Fruit fly (Drosophila melanogaster) whole organism, embryonic: ENCODE measurements around the gene CG4570.

ENCODE experiments used
- Abd-B ChIP-seq: fragments of 200-800 bp; sonication (Bioruptor generic); optimal IDR thresholded peaks from 2 replicates; lab custom pipeline; 2018; ENCODE audit warnings: missing biosample characterization, mild to moderate bottlenecking, missing genetic modification characterization, moderate library complexity
- Blimp-1 ChIP-seq: fragments of 200-800 bp; sonication (Bioruptor generic); optimal IDR thresholded peaks from 3 replicates; lab custom pipeline; 2018; ENCODE audit warnings: missing biosample characterization, missing genetic modification characterization, mild to moderate bottlenecking, moderate library complexity, missing genetic modification reagents
- C15 ChIP-seq: fragments of 200-800 bp; sonication (Bioruptor generic); IDR thresholded peaks from 3 replicates; pipeline ENCODE4 v1.3.6; 2022; ENCODE audit warnings: missing biosample characterization, missing genetic modification characterization
- CG11247 ChIP-seq: fragments of 200-800 bp; sonication (Bioruptor generic); IDR thresholded peaks from 2 replicates; pipeline ENCODE4 v1.3.6; 2022; ENCODE audit warnings: missing biosample characterization, missing genetic modification characterization
- CG11696 ChIP-seq: fragments of 200-800 bp; sonication (Bioruptor generic); IDR thresholded peaks from 2 replicates; pipeline ENCODE4 v1.3.6; 2022; ENCODE audit warnings: missing biosample characterization, missing genetic modification characterization
- CG12942 ChIP-seq: fragments of 200-800 bp; sonication (Bioruptor generic); optimal IDR thresholded peaks from 3 replicates; lab custom pipeline; 2016; ENCODE audit warnings: missing biosample characterization, missing genetic modification characterization
- CG13287 ChIP-seq: fragments of 200-800 bp; sonication (Bioruptor generic); IDR thresholded peaks from 2 replicates; pipeline ENCODE4 v1.3.6; 2022; ENCODE audit warnings: missing biosample characterization, missing genetic modification characterization; ENCODE audit not compliant: partially characterized antibody
- CG13424 ChIP-seq: fragments of 200-800 bp; sonication (Bioruptor generic); optimal IDR thresholded peaks from 2 replicates; lab custom pipeline; 2019; ENCODE audit warnings: missing biosample characterization, mild to moderate bottlenecking, missing genetic modification characterization, moderate library complexity
- CG14965 ChIP-seq: fragments of 200-800 bp; sonication (Bioruptor generic); optimal IDR thresholded peaks from 2 replicates; lab custom pipeline; 2016; ENCODE audit warnings: missing biosample characterization, missing genetic modification characterization, borderline replicate concordance
- CG1602 ChIP-seq: fragments of 200-800 bp; sonication (Bioruptor generic); optimal IDR thresholded peaks from 3 replicates; lab custom pipeline; 2016; ENCODE audit warnings: missing biosample characterization, missing genetic modification characterization
- CG2116 ChIP-seq: fragments of 200-800 bp; sonication (Bioruptor generic); optimal IDR thresholded peaks from 3 replicates; lab custom pipeline; 2018; ENCODE audit warnings: missing biosample characterization, mild to moderate bottlenecking, missing genetic modification characterization
- CG2199 ChIP-seq: fragments of 200-800 bp; sonication (Bioruptor generic); IDR thresholded peaks from 3 replicates; pipeline ENCODE4 v1.3.6; 2022; ENCODE audit warnings: missing biosample characterization, missing genetic modification characterization
- CG31224 ChIP-seq: fragments of 200-800 bp; sonication (Bioruptor generic); IDR thresholded peaks from 2 replicates; pipeline ENCODE4 v1.3.6; 2022; ENCODE audit warnings: missing biosample characterization, missing genetic modification characterization
- CG34224 ChIP-seq: fragments of 200-800 bp; sonication (Bioruptor generic); IDR thresholded peaks from 3 replicates; pipeline ENCODE4 v1.3.6; 2022; ENCODE audit warnings: missing biosample characterization, missing genetic modification characterization; ENCODE audit not compliant: partially characterized antibody
- CG3838 ChIP-seq: fragments of 200-800 bp; sonication (Bioruptor generic); optimal IDR thresholded peaks from 3 replicates; lab custom pipeline; 2016; ENCODE audit warnings: missing biosample characterization, missing genetic modification characterization
- CG3847 ChIP-seq: fragments of 200-800 bp; sonication (Bioruptor generic); IDR thresholded peaks from 2 replicates; pipeline ENCODE4 v1.3.6; 2022; ENCODE audit warnings: missing biosample characterization, missing genetic modification characterization
- CG6175 ChIP-seq: fragments of 200-800 bp; sonication (Bioruptor generic); IDR thresholded peaks from 3 replicates; pipeline ENCODE4 v1.3.6; 2022; ENCODE audit warnings: missing biosample characterization, missing genetic modification characterization
- CG7928 ChIP-seq: fragments of 200-800 bp; sonication (Bioruptor generic); optimal IDR thresholded peaks from 2 replicates; lab custom pipeline; 2017; ENCODE audit warnings: missing biosample characterization, mild to moderate bottlenecking, missing genetic modification characterization
- CG9437 ChIP-seq: fragments of 200-800 bp; sonication (Bioruptor generic); optimal IDR thresholded peaks from 2 replicates; lab custom pipeline; 2018; ENCODE audit warnings: missing biosample characterization, mild to moderate bottlenecking, missing genetic modification characterization
- CG9609 ChIP-seq: fragments of 200-800 bp; sonication (Bioruptor generic); optimal IDR thresholded peaks from 3 replicates; lab custom pipeline; 2016; ENCODE audit warnings: missing biosample characterization, missing genetic modification characterization
- CG9727 ChIP-seq: fragments of 200-800 bp; sonication (Bioruptor generic); optimal IDR thresholded peaks from 3 replicates; lab custom pipeline; 2017; ENCODE audit warnings: missing biosample characterization, mild to moderate bottlenecking, missing genetic modification characterization
- Dip2 ChIP-seq: fragments of 200-800 bp; sonication (Bioruptor generic); IDR thresholded peaks from 2 replicates; pipeline ENCODE4 v1.3.6; 2022; ENCODE audit warnings: missing biosample characterization, missing genetic modification characterization
- Dip3 ChIP-seq: fragments of 200-800 bp; sonication (Bioruptor generic); optimal IDR thresholded peaks from 3 replicates; lab custom pipeline; 2016; ENCODE audit warnings: missing biosample characterization, missing genetic modification characterization
- Dll ChIP-seq: fragments of 200-800 bp; sonication (Bioruptor generic); IDR thresholded peaks from 4 replicates; pipeline ENCODE4 v1.3.6; 2022; ENCODE audit warnings: missing biosample characterization, missing genetic modification characterization; ENCODE audit not compliant: partially characterized antibody
- Ets65A ChIP-seq: fragments of 200-800 bp; sonication (Bioruptor generic); peaks from one replicate; lab custom pipeline; 2016; ENCODE audit warnings: missing biosample characterization, missing genetic modification characterization
- GATAe ChIP-seq: fragments of 200-800 bp; sonication (Bioruptor generic); conservative IDR thresholded peaks from 2 replicates; pipeline ENCODE4 v1.3.6; 2022; ENCODE audit warnings: missing biosample characterization, missing genetic modification characterization
- Gsc ChIP-seq: fragments of 200-800 bp; sonication (Bioruptor generic); IDR thresholded peaks from 2 replicates; pipeline ENCODE4 v1.3.6; 2022; ENCODE audit warnings: missing biosample characterization, missing genetic modification characterization
- H2.0 ChIP-seq: fragments of 200-800 bp; sonication (Bioruptor generic); IDR thresholded peaks from 2 replicates; pipeline ENCODE4 v1.3.6; 2022; ENCODE audit warnings: missing biosample characterization, missing genetic modification characterization
- HmgZ ChIP-seq: fragments of 200-800 bp; sonication (Bioruptor generic); optimal IDR thresholded peaks from 2 replicates; lab custom pipeline; 2018; ENCODE audit warnings: missing biosample characterization, mild to moderate bottlenecking, missing genetic modification characterization
- Lpt ChIP-seq: fragments of >200 bp; optimal IDR thresholded peaks from 2 replicates; lab custom pipeline; 2018; ENCODE audit warnings: missing biosample characterization, missing genetic modification characterization
- MESR4 ChIP-seq: fragments of 200-800 bp; sonication (Bioruptor generic); optimal IDR thresholded peaks from 2 replicates; lab custom pipeline; 2018; ENCODE audit warnings: missing biosample characterization, mild to moderate bottlenecking, missing genetic modification characterization, moderate library complexity
- NC2β ChIP-seq: fragments of 200-800 bp; sonication (Bioruptor generic); optimal IDR thresholded peaks from 2 replicates; lab custom pipeline; 2016; ENCODE audit warnings: missing biosample characterization, missing genetic modification characterization
- TFAM ChIP-seq: fragments of 200-800 bp; sonication (Bioruptor generic); optimal IDR thresholded peaks from 2 replicates; lab custom pipeline; 2017; ENCODE audit warnings: missing biosample characterization, missing genetic modification characterization, inconsistent platforms
- Trl ChIP-seq, 3 experiments: fragments of >200 bp in 2 of 3; fragments of 200-800 bp in 1 of 3; sonication (Bioruptor generic) in 1 of 3; optimal IDR thresholded peaks; 2 replicates in 1 of 3; 3 replicates in 2 of 3; lab custom pipeline; 2016 to 2017; ENCODE audit warnings: missing biosample characterization in 1 of 3, missing genetic modification characterization in 1 of 3
- aop ChIP-seq: fragments of 200-800 bp; sonication (Bioruptor generic); IDR thresholded peaks from 2 replicates; pipeline ENCODE4 v1.3.6; 2022; ENCODE audit warnings: missing biosample characterization, missing genetic modification characterization
- bowl ChIP-seq: fragments of 200-800 bp; sonication (Bioruptor generic); IDR thresholded peaks from 2 replicates; pipeline ENCODE4 v1.3.6; 2022; ENCODE audit warnings: missing biosample characterization, missing genetic modification characterization
- fd64A ChIP-seq: fragments of 200-800 bp; sonication (Bioruptor generic); optimal IDR thresholded peaks from 3 replicates; lab custom pipeline; 2018; ENCODE audit warnings: missing biosample characterization, mild to moderate bottlenecking, missing genetic modification characterization
- fru ChIP-seq: fragments of >200 bp; optimal IDR thresholded peaks from 2 replicates; lab custom pipeline; 2017
- gcm ChIP-seq: fragments of 200-800 bp; sonication (Bioruptor generic); optimal IDR thresholded peaks from 2 replicates; lab custom pipeline; 2019; ENCODE audit warnings: missing biosample characterization, mild to moderate bottlenecking, missing genetic modification characterization, moderate library complexity
- gcm2 ChIP-seq: fragments of 200-800 bp; sonication (Bioruptor generic); optimal IDR thresholded peaks from 2 replicates; lab custom pipeline; 2016; ENCODE audit warnings: missing biosample characterization, missing genetic modification characterization
- jigr1 ChIP-seq: fragments of 200-800 bp; sonication (Bioruptor generic); IDR thresholded peaks from 3 replicates; pipeline ENCODE4 v1.3.6; 2022; ENCODE audit warnings: missing biosample characterization, missing genetic modification characterization
- jing ChIP-seq: fragments of 200-800 bp; sonication (Bioruptor generic); optimal IDR thresholded peaks from 2 replicates; lab custom pipeline; 2018; ENCODE audit warnings: missing biosample characterization, mild to moderate bottlenecking, missing genetic modification characterization
- oc ChIP-seq: fragments of 200-800 bp; sonication (Bioruptor generic); optimal IDR thresholded peaks from 2 replicates; lab custom pipeline; 2018; ENCODE audit warnings: missing biosample characterization, mild to moderate bottlenecking, missing genetic modification characterization, moderate library complexity
- org-1 ChIP-seq: fragments of 200-800 bp; sonication (Bioruptor generic); optimal IDR thresholded peaks from 2 replicates; lab custom pipeline; 2017; ENCODE audit warnings: missing biosample characterization, missing genetic modification characterization
- pho ChIP-seq: fragments of 200-800 bp; sonication (Bioruptor generic); optimal IDR thresholded peaks from 2 replicates; lab custom pipeline; 2016; ENCODE audit warnings: missing biosample characterization, missing genetic modification characterization
- pum ChIP-seq: fragments of 200-800 bp; sonication (Bioruptor generic); optimal IDR thresholded peaks from 2 replicates; lab custom pipeline; 2016; ENCODE audit warnings: missing biosample characterization, missing genetic modification characterization
- pzg ChIP-seq: fragments of 200-800 bp; sonication (Bioruptor generic); optimal IDR thresholded peaks from 3 replicates; lab custom pipeline; 2018; ENCODE audit warnings: missing biosample characterization, mild to moderate bottlenecking, missing genetic modification characterization, moderate library complexity
- shn ChIP-seq: fragments of 200-800 bp; sonication (Bioruptor generic); optimal IDR thresholded peaks from 3 replicates; lab custom pipeline; 2016; ENCODE audit warnings: missing biosample characterization, missing genetic modification characterization
- tin ChIP-seq: fragments of 200-800 bp; sonication (Bioruptor generic); optimal IDR thresholded peaks from 3 replicates; lab custom pipeline; 2016; ENCODE audit warnings: missing biosample characterization, missing genetic modification characterization
- wek ChIP-seq: fragments of 200-800 bp; sonication (Bioruptor generic); optimal IDR thresholded peaks from 3 replicates; lab custom pipeline; 2018; ENCODE audit warnings: missing biosample characterization, mild to moderate bottlenecking, missing genetic modification characterization, moderate library complexity
- zen2 ChIP-seq: fragments of 200-800 bp; sonication (Bioruptor generic); IDR thresholded peaks from 3 replicates; pipeline ENCODE4 v1.3.6; 2022; ENCODE audit warnings: missing biosample characterization, missing genetic modification characterization; ENCODE audit not compliant: partially characterized antibody

CG4570 gene

DNA sequence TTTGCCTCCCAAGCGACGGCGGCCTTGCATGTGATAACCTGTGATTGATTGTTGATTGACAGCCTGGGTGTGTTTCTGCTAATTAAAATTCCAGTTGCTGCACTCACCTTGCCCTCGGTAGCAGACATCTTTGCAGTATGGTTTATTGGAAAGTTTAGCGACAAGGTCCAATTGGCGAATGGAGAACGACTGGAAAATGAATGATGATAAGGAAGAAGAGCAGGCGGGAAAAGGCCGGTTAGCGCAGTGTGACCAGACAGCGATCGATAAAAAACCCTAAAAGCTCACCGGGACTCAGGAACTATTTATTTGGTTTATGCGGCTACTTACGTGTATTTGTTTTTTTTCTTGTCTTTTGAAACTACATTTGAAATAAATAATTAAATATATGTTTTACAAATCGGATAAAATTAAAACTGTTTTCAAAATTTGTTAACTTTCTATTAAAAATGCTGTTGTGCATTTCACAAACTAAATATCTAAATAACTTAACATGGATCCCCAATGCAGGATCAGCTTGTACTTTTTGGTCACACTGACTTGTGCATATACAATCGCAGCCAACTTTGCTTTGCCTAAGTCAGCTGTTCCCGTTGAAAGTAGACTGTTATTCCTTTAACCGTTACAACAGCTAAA, 15.7 kb downstream of the CG4570 start, which contains the start of gene Fdh (continued):
- TF ChIP-seq jing (GFP tag; lab: Kevin White, UChicago) (no peak), CG11247 (no peak), CG9727 (GFP tag; lab: Kevin White, UChicago) (peak; percentile 66), pzg (peak; percentile 42), fd64A (GFP tag; lab: Kevin White, UChicago) (peak; percentile 36), aop (GFP tag; lab: Robert Waterston, UW) (no peak), tin (GFP tag; lab: Kevin White, UChicago) (peak; percentile 55), fru (no peak), Gsc (GFP tag; lab: Robert Waterston, UW) (no peak), bowl (GFP tag; lab: Robert Waterston, UW) (0 out of 2 replicates have a peak, but pooled peaks have one; percentile 16), Dll (no peak), pho (GFP tag; lab: Kevin White, UChicago) (no peak), H2.0 (GFP tag; lab: Robert Waterston, UW) (no peak), pum (GFP tag; lab: Kevin White, UChicago) (no peak), C15 (no peak), CG12942 (GFP tag; lab: Kevin White, UChicago) (peak; percentile 4), CG9609 (GFP tag; lab: Kevin White, UChicago) (no peak), CG13424 (peak; percentile 73), gcm (peak; percentile 59), CG2116 (GFP tag; lab: Kevin White, UChicago) (peak; percentile 61), Blimp-1 (peak; percentile 56), CG31224 (GFP tag; lab: Robert Waterston, UW) (no peak), Trl (optimal IDR thresholded peaks at IDR 0.05; lab: Kevin White, UChicago) (no peak), Trl (GFP tag; optimal IDR thresholded peaks at IDR 0.05; lab: Kevin White, UChicago) (peak; percentile 45), org-1 (GFP tag; lab: Kevin White, UChicago) (peak; percentile 8), CG3838 (GFP tag; lab: Kevin White, UChicago) (no peak), zen2 (GFP tag; lab: Robert Waterston, UW) (no peak), Dip2 (GFP tag; lab: Robert Waterston, UW) (no peak), NC2β (GFP tag; lab: Kevin White, UChicago) (peak; percentile 7), Lpt (GFP tag; lab: Kevin White, UChicago) (no peak), jigr1 (GFP tag; lab: Robert Waterston, UW) (no peak), oc (tag; lab: Kevin White, UChicago) (peak; percentile 31), GATAe (no peak), shn (GFP tag; lab: Kevin White, UChicago) (no peak), TFAM (GFP tag; lab: Kevin White, UChicago) (no peak), CG13287 (GFP tag; lab: Robert Waterston, UW) (peak; percentile 13; the same call in 1 of the 2 replicates), CG6175 (GFP tag; lab: Robert Waterston, UW) (no peak), gcm2 (no peak), CG9437 (peak; percentile 18), CG2199 (GFP tag; lab: Robert Waterston, UW) (no peak), Abd-B (no peak), CG11696 (GFP tag; lab: Robert Waterston, UW) (no peak), Dip3 (peak; percentile 37), MESR4 (GFP tag; lab: Kevin White, UChicago) (no peak), CG7928 (GFP tag; lab: Kevin White, UChicago) (no peak), CG3847 (GFP tag; lab: Robert Waterston, UW) (no peak), CG1602 (GFP tag; lab: Kevin White, UChicago) (peak; percentile 58), HmgZ (peak; percentile 1), Ets65A (GFP tag; lab: Kevin White, UChicago) (peak; percentile 79), CG14965 (GFP tag; lab: Kevin White, UChicago) (no peak), CG34224 (GFP tag; lab: Robert Waterston, UW) (no peak), wek (GFP tag; lab: Kevin White, UChicago) (no peak)
